Fruit fly (Drosophila melanogaster) whole organism, pupa: Measurements from ENCODE around the gene Mondo.

Source experiments
- EcR ChIP-seq: fragments of 200-800 bp; sonication (Bioruptor generic); optimal IDR thresholded peaks from 3 replicates; lab custom pipeline; 2019; ENCODE audit warnings: missing biosample characterization, missing genetic modification characterization, mild to moderate bottlenecking, moderate library complexity, missing genetic modification reagents
- Snoo ChIP-seq: fragments of 200-800 bp; sonication (Bioruptor generic); optimal IDR thresholded peaks from 3 replicates; lab custom pipeline; 2017; ENCODE audit warnings: missing biosample characterization, mild to moderate bottlenecking, missing genetic modification characterization, inconsistent platforms
- fd96Ca ChIP-seq: fragments of 200-800 bp; sonication (Bioruptor generic); IDR thresholded peaks from 3 replicates; pipeline ENCODE4 v1.3.6; 2022; ENCODE audit warnings: missing biosample characterization, missing genetic modification characterization

DNA sequence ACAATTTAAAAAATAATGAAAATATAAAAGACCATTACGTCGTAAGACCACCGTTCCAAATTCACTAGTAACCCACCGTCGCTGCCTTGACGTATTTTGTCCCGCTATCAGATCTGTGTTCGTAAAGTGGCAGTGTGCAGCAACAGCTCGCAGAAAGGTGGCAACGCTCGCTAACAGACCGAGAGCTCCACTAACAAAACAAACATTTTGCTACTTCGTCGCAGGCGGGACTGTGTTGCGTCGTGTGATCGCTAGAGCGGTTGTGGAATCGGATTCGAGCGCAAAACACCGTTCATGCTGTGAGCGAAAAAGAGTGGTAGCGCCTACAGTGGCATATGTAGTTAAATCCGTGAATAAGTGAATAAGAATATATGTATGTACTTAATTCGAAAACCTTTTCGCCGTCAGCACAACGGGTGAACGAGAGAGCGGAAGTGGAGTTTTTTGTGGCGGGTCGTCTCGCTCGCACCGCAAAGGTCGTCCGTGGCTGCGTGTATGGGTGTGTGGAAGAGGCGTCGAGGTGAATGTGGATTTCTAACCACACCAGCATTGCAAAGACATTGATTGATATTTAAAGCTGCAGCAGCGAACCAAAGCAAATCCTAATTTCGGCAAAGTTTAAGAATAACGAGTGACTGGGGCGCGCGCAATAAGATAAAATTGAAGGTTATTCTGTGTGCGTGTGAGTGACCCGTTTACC lies 72.7 kb downstream of the Mondo start, which contains the start of gene Hr39:
- TF ChIP-seq Snoo (tag; lab: Kevin White, UChicago) (no peak), EcR (GFP tag; lab: Kevin White, UChicago) (no peak), fd96Ca (GFP tag; lab: Robert Waterston, UW) (no peak)
